Fruit fly (Drosophila melanogaster) whole organism: ENCODE data around the gene CG13887.

Source experiments
- CG8478 ChIP-seq: fragments of >200 bp; optimal IDR thresholded peaks from 2 replicates; lab custom pipeline; 2018; ENCODE audit warnings: inconsistent platforms
- Dll ChIP-seq: fragments of >200 bp; optimal IDR thresholded peaks from 2 replicates; lab custom pipeline; 2017
- EcR ChIP-seq, 2 experiments: fragments of >200 bp; optimal IDR thresholded peaks; 2 replicates each; lab custom pipeline; 2017; ENCODE audit warnings: missing biosample characterization in 2 of 2, missing genetic modification characterization in 2 of 2, missing genetic modification reagents in 2 of 2
- pan ChIP-seq: fragments of >200 bp; optimal IDR thresholded peaks from 2 replicates; lab custom pipeline; 2017
- psq ChIP-seq: fragments of >200 bp; optimal IDR thresholded peaks from 2 replicates; lab custom pipeline; 2017
- usp ChIP-seq: fragments of >200 bp; optimal IDR thresholded peaks from 2 replicates; lab custom pipeline; 2017; ENCODE audit warnings: missing biosample characterization, missing genetic modification characterization, mixed read lengths

The CG13887 gene

dm6 chr3L:837552-838187 is at the start of gene CG13887, which contains the start of gene CG13901:
TSS of gene CG13887 (plus strand) at chr3L:837861.
TSS of gene CG13901 (minus strand) at chr3L:837821.
- no peak for TF ChIP-seq Dll
- no peak for TF ChIP-seq pan
- TF ChIP-seq CG8478 (lab: Kevin White, UChicago): no peak
- no peak for TF ChIP-seq psq (lab: Kevin White, UChicago)
- TF ChIP-seq usp (GFP tag; lab: Kevin White, UChicago): no peak
- no peak for TF ChIP-seq EcR (GFP tag; optimal IDR thresholded peaks at IDR 0.05; lab: Kevin White, UChicago)

dm6 chr3L:788961-789360 is 48.7 kb upstream of the CG13887 start:
- no peak for TF ChIP-seq Dll
- no peak for TF ChIP-seq CG8478 (lab: Kevin White, UChicago)
- no peak for TF ChIP-seq EcR (GFP tag; optimal IDR thresholded peaks at IDR 0.05; lab: Kevin White, UChicago)
- TF ChIP-seq psq (lab: Kevin White, UChicago): no peak
- TF ChIP-seq pan: no peak
- TF ChIP-seq usp (GFP tag; lab: Kevin White, UChicago): no peak

- TF ChIP-seq usp (GFP tag; lab: Kevin White, UChicago) (no peak), Dll (no peak), psq (lab: Kevin White, UChicago) (no peak), CG8478 (lab: Kevin White, UChicago) (no peak), pan (no peak), EcR (GFP tag; optimal IDR thresholded peaks at IDR 0.05; lab: Kevin White, UChicago) (no peak)
These were observed 46.2 kb upstream of the CG13887 start for dm6 chr3L:791251-791991.

dm6 chr3L:793733-794320 is 43.8 kb upstream of the CG13887 start:
- no peak for TF ChIP-seq usp (GFP tag; lab: Kevin White, UChicago)
- no peak for TF ChIP-seq CG8478 (lab: Kevin White, UChicago)
- no peak for TF ChIP-seq Dll
- TF ChIP-seq EcR (GFP tag; optimal IDR thresholded peaks at IDR 0.05; lab: Kevin White, UChicago): no peak
- TF ChIP-seq psq (lab: Kevin White, UChicago): no peak
- TF ChIP-seq pan: no peak

- TF ChIP-seq usp (GFP tag; lab: Kevin White, UChicago) (no peak), CG8478 (lab: Kevin White, UChicago) (no peak), Dll (no peak), psq (lab: Kevin White, UChicago) (no peak), pan (no peak)
These were observed 43.2 kb upstream of the CG13887 start for dm6 chr3L:794462-794861.

- TF ChIP-seq Dll: no peak
- no peak for TF ChIP-seq pan
- TF ChIP-seq psq (lab: Kevin White, UChicago): no peak
These were observed 42.7 kb upstream of the CG13887 start for dm6 chr3L:795001-795400.

dm6 chr3L:796926-797802 is 40.5 kb upstream of the CG13887 start:
- TF ChIP-seq usp (GFP tag; lab: Kevin White, UChicago): no peak
- TF ChIP-seq Dll: no peak
- no peak for TF ChIP-seq psq (lab: Kevin White, UChicago)
- no peak for TF ChIP-seq pan

- no peak for TF ChIP-seq usp (GFP tag; lab: Kevin White, UChicago)
- no peak for TF ChIP-seq Dll
- no peak for TF ChIP-seq psq (lab: Kevin White, UChicago)
- no peak for TF ChIP-seq EcR (GFP tag; optimal IDR thresholded peaks at IDR 0.05; lab: Kevin White, UChicago)
- no peak for TF ChIP-seq CG8478 (lab: Kevin White, UChicago)
- TF ChIP-seq pan: no peak
These were observed 37.7 kb upstream of the CG13887 start for dm6 chr3L:799837-800513.

- TF ChIP-seq EcR (GFP tag; optimal IDR thresholded peaks at IDR 0.05; lab: Kevin White, UChicago) (no peak), Dll (peak; percentile 68)
These were observed 35.7 kb upstream of the CG13887 start for dm6 chr3L:801860-802462.

dm6 chr3L:802700-803273 is 34.9 kb upstream of the CG13887 start:
- no peak for TF ChIP-seq EcR (GFP tag; optimal IDR thresholded peaks at IDR 0.05; lab: Kevin White, UChicago)
- no peak for TF ChIP-seq psq (lab: Kevin White, UChicago)
- no peak for TF ChIP-seq CG8478 (lab: Kevin White, UChicago)
- no peak for TF ChIP-seq usp (GFP tag; lab: Kevin White, UChicago)
- TF ChIP-seq pan: no peak
- TF ChIP-seq Dll: no peak

- TF ChIP-seq usp (GFP tag; lab: Kevin White, UChicago): no peak
- no peak for TF ChIP-seq psq (lab: Kevin White, UChicago)
- no peak for TF ChIP-seq CG8478 (lab: Kevin White, UChicago)
- TF ChIP-seq Dll: no peak
- TF ChIP-seq EcR (GFP tag; optimal IDR thresholded peaks at IDR 0.05; lab: Kevin White, UChicago): no peak
- TF ChIP-seq pan: no peak
These were observed 33.7 kb upstream of the CG13887 start, which contains the start of gene CG13898 for dm6 chr3L:803951-804350. TSS of gene CG13898 (minus strand) at chr3L:804051.
